Worm (Caenorhabditis elegans): Measurements from ENCODE around the gene T16G1.2.

DNA sequence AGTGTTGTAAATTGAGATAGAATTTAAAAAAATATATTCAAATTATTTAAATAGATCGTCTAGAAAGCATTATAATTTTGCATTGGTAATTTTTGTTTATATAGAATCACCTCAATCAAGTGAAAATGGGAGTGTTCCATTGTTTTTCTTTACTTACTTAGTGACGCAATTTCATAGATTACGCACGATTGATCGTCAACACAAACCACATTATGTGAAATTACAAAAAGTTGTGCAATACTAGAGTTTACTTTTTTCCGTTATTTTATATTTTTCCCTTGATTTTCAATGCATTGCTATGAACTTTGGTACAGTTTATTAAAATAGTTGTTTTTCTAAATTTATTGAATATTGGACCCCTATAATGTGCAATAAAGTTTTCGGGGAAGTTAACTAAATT is 10.2 kb downstream of the T16G1.2 start, which contains the start of gene T16G1.5:
- TF ChIP-seq snpc-4 (GFP tag; optimal IDR thresholded peaks at IDR 0.05) (no peak), snpc-4 (tag; optimal IDR thresholded peaks at IDR 0.05) (no peak), K11D2.4 (GFP tag; IDR thresholded peaks at IDR 0.05) (no peak), C17E4.6 (GFP tag; IDR thresholded peaks at IDR 0.05) (no peak), zfh-2 (GFP tag; conservative IDR thresholded peaks at IDR 0.05) (no peak), Y53F4B.3 (GFP tag; IDR thresholded peaks at IDR 0.05) (no peak), T26A5.8 (tag; optimal IDR thresholded peaks at IDR 0.05) (no peak), gei-17 (GFP tag; optimal IDR thresholded peaks at IDR 0.05) (no peak), mcd-1 (GFP tag; IDR thresholded peaks at IDR 0.05) (no peak)

Data from whole organism, young adult.